Fruit fly (Drosophila melanogaster) whole organism, prepupa: Measurements from ENCODE around the gene mei-P22.
A peak's percentile ranks its signal among the peaks of the same experiment; 100 is the strongest.

Experiments
- Blimp-1 ChIP-seq: fragments of 200-800 bp; sonication (Bioruptor generic); optimal IDR thresholded peaks from 3 replicates; lab custom pipeline; 2017; ENCODE audit warnings: missing biosample characterization, missing genetic modification characterization, mild to moderate bottlenecking, moderate library complexity, missing genetic modification reagents
- CG10631 ChIP-seq: fragments of 200-800 bp; sonication (Bioruptor generic); optimal IDR thresholded peaks from 2 replicates; lab custom pipeline; 2016; ENCODE audit warnings: missing biosample characterization, missing genetic modification characterization
- CG11762 ChIP-seq: fragments of 200-800 bp; sonication (Bioruptor generic); optimal IDR thresholded peaks from 3 replicates; lab custom pipeline; 2016; ENCODE audit warnings: missing biosample characterization, missing genetic modification characterization; ENCODE audit not compliant: insufficient read depth
- CG15336 ChIP-seq: fragments of 200-800 bp; sonication (Bioruptor generic); IDR thresholded peaks from 2 replicates; pipeline ENCODE4 v1.3.6; 2022; ENCODE audit warnings: missing biosample characterization, missing genetic modification characterization
- CG1621 ChIP-seq: fragments of 200-800 bp; sonication (Bioruptor generic); optimal IDR thresholded peaks from 3 replicates; lab custom pipeline; 2018; ENCODE audit warnings: missing biosample characterization, mild to moderate bottlenecking, missing genetic modification characterization
- CG16779 ChIP-seq: fragments of 200-800 bp; sonication (Bioruptor generic); optimal IDR thresholded peaks from 3 replicates; lab custom pipeline; 2017; ENCODE audit warnings: missing biosample characterization, mild to moderate bottlenecking, missing genetic modification characterization
- CG3032 ChIP-seq: fragments of 200-800 bp; optimal IDR thresholded peaks from 2 replicates; lab custom pipeline; 2019; ENCODE audit warnings: missing biosample characterization, mild to moderate bottlenecking, missing genetic modification characterization, moderate library complexity
- CG31627 ChIP-seq: fragments of 200-800 bp; sonication (Bioruptor generic); optimal IDR thresholded peaks from 3 replicates; lab custom pipeline; 2016; ENCODE audit warnings: missing biosample characterization, missing genetic modification characterization
- CG32006 ChIP-seq: fragments of 200-800 bp; sonication (Bioruptor generic); optimal IDR thresholded peaks from 3 replicates; lab custom pipeline; 2017; ENCODE audit warnings: missing biosample characterization, mild to moderate bottlenecking, missing genetic modification characterization
- CG34406 ChIP-seq: fragments of 200-800 bp; sonication (Bioruptor generic); optimal IDR thresholded peaks from 3 replicates; lab custom pipeline; 2016; ENCODE audit warnings: missing biosample characterization, missing genetic modification characterization
- CG3919 ChIP-seq: fragments of 200-800 bp; sonication (Bioruptor generic); optimal IDR thresholded peaks from 3 replicates; lab custom pipeline; 2016; ENCODE audit warnings: missing biosample characterization, missing genetic modification characterization
- CG4318 ChIP-seq: fragments of 200-800 bp; sonication (Bioruptor generic); optimal IDR thresholded peaks from 3 replicates; lab custom pipeline; 2017; ENCODE audit warnings: missing biosample characterization, mild to moderate bottlenecking, missing genetic modification characterization
- CG6163 ChIP-seq: fragments of 200-800 bp; sonication (Bioruptor generic); IDR thresholded peaks from 3 replicates; pipeline ENCODE4 v1.3.6; 2022; ENCODE audit warnings: missing biosample characterization, missing genetic modification characterization
- CG6276 ChIP-seq: fragments of 200-800 bp; sonication (Bioruptor generic); optimal IDR thresholded peaks from 2 replicates; lab custom pipeline; 2017; ENCODE audit warnings: missing biosample characterization, mild to moderate bottlenecking, missing genetic modification characterization
- CG6792 ChIP-seq: fragments of 200-800 bp; sonication (Bioruptor generic); optimal IDR thresholded peaks from 3 replicates; lab custom pipeline; 2016; ENCODE audit warnings: missing biosample characterization, missing genetic modification characterization
- CG6808 ChIP-seq: fragments of 200-800 bp; sonication (Bioruptor generic); optimal IDR thresholded peaks from 3 replicates; lab custom pipeline; 2017; ENCODE audit warnings: missing biosample characterization, missing genetic modification characterization, mild to moderate bottlenecking, moderate library complexity, missing genetic modification reagents
- CG6854 ChIP-seq: fragments of 200-800 bp; sonication (Bioruptor generic); optimal IDR thresholded peaks from 2 replicates; lab custom pipeline; 2017; ENCODE audit warnings: missing biosample characterization, mild to moderate bottlenecking, missing genetic modification characterization
- CG7368 ChIP-seq: fragments of 200-800 bp; sonication (Bioruptor generic); optimal IDR thresholded peaks from 3 replicates; lab custom pipeline; 2016; ENCODE audit warnings: missing biosample characterization, missing genetic modification characterization
- CG8119 ChIP-seq: fragments of 200-800 bp; sonication (Bioruptor generic); IDR thresholded peaks from 3 replicates; pipeline ENCODE4 v1.3.6; 2022; ENCODE audit warnings: missing biosample characterization, missing genetic modification characterization
- CG8319 ChIP-seq: fragments of 200-800 bp; sonication (Bioruptor generic); optimal IDR thresholded peaks from 3 replicates; lab custom pipeline; 2016; ENCODE audit warnings: missing biosample characterization, missing genetic modification characterization
- CG8632 ChIP-seq: fragments of 200-800 bp; sonication (Bioruptor generic); optimal IDR thresholded peaks from 3 replicates; lab custom pipeline; 2016; ENCODE audit warnings: missing biosample characterization, missing genetic modification characterization
- Eip75B ChIP-seq: fragments of 200-800 bp; sonication (Bioruptor generic); optimal IDR thresholded peaks from 3 replicates; lab custom pipeline; 2016; ENCODE audit warnings: missing biosample characterization, missing genetic modification characterization
- Eip78C ChIP-seq: fragments of 200-800 bp; sonication (Bioruptor generic); peaks from one replicate; lab custom pipeline; 2016; ENCODE audit warnings: missing biosample characterization, missing genetic modification characterization
- Eip93F ChIP-seq: fragments of 200-800 bp; sonication (Bioruptor generic); optimal IDR thresholded peaks from 2 replicates; lab custom pipeline; 2016; ENCODE audit warnings: missing biosample characterization, mild to moderate bottlenecking, missing genetic modification characterization
- Ets21C ChIP-seq: fragments of 200-800 bp; sonication (Bioruptor generic); optimal IDR thresholded peaks from 3 replicates; lab custom pipeline; 2016; ENCODE audit warnings: missing biosample characterization, missing genetic modification characterization
- Ets96B ChIP-seq: fragments of 200-800 bp; optimal IDR thresholded peaks from 2 replicates; lab custom pipeline; 2019; ENCODE audit warnings: missing biosample characterization, mild to moderate bottlenecking, missing genetic modification characterization, moderate library complexity
- Gug ChIP-seq: fragments of 200-800 bp; sonication (Bioruptor generic); IDR thresholded peaks from 2 replicates; pipeline ENCODE4 v1.3.6; 2022; ENCODE audit warnings: missing biosample characterization, missing genetic modification characterization
- Hr4 ChIP-seq: fragments of 200-800 bp; sonication (Bioruptor generic); optimal IDR thresholded peaks from 3 replicates; lab custom pipeline; 2016; ENCODE audit warnings: missing biosample characterization, missing genetic modification characterization
- Met ChIP-seq: fragments of 200-800 bp; sonication (Bioruptor generic); optimal IDR thresholded peaks from 3 replicates; lab custom pipeline; 2016; ENCODE audit warnings: missing biosample characterization, missing genetic modification characterization
- OdsH ChIP-seq: fragments of 200-800 bp; sonication (Bioruptor generic); optimal IDR thresholded peaks from 3 replicates; lab custom pipeline; 2016; ENCODE audit warnings: missing biosample characterization, missing genetic modification characterization
- Smox ChIP-seq: fragments of 200-800 bp; sonication (Bioruptor generic); optimal IDR thresholded peaks from 3 replicates; lab custom pipeline; 2016; ENCODE audit warnings: missing biosample characterization, missing genetic modification characterization
- Sox102F ChIP-seq: fragments of 200-800 bp; sonication (Bioruptor generic); optimal IDR thresholded peaks from 2 replicates; lab custom pipeline; 2016; ENCODE audit warnings: missing biosample characterization, mild to moderate bottlenecking, missing genetic modification characterization
- Sox14 ChIP-seq: fragments of 200-800 bp; sonication (Bioruptor generic); optimal IDR thresholded peaks from 3 replicates; lab custom pipeline; 2016; ENCODE audit warnings: missing biosample characterization, missing genetic modification characterization
- achi ChIP-seq: fragments of 200-800 bp; sonication (Bioruptor generic); optimal IDR thresholded peaks from 3 replicates; lab custom pipeline; 2016; ENCODE audit warnings: missing biosample characterization, missing genetic modification characterization
- cyc ChIP-seq: fragments of 200-800 bp; sonication (Bioruptor generic); optimal IDR thresholded peaks from 3 replicates; lab custom pipeline; 2016; ENCODE audit warnings: missing biosample characterization, missing genetic modification characterization
- dac ChIP-seq: fragments of 200-800 bp; sonication (Bioruptor generic); optimal IDR thresholded peaks from 2 replicates; lab custom pipeline; 2017; ENCODE audit warnings: missing biosample characterization, mild to moderate bottlenecking, missing genetic modification characterization
- dsx ChIP-seq: fragments of 200-800 bp; optimal IDR thresholded peaks from 3 replicates; lab custom pipeline; 2019; ENCODE audit warnings: missing biosample characterization, mild to moderate bottlenecking, missing genetic modification characterization, moderate library complexity; ENCODE audit not compliant: poor library complexity, severe bottlenecking
- eg ChIP-seq: fragments of 200-800 bp; sonication (Bioruptor generic); IDR thresholded peaks from 3 replicates; pipeline ENCODE4 v1.3.6; 2022; ENCODE audit warnings: missing biosample characterization, missing genetic modification characterization
- esn ChIP-seq: fragments of 200-800 bp; sonication (Bioruptor generic); optimal IDR thresholded peaks from 2 replicates; lab custom pipeline; 2016; ENCODE audit warnings: missing biosample characterization, mild to moderate bottlenecking, missing genetic modification characterization, moderate library complexity
- fd59A ChIP-seq: fragments of 200-800 bp; sonication (Bioruptor generic); optimal IDR thresholded peaks from 2 replicates; lab custom pipeline; 2017; ENCODE audit warnings: missing biosample characterization, mild to moderate bottlenecking, missing genetic modification characterization, missing genetic modification reagents
- fd85E ChIP-seq: fragments of 200-800 bp; sonication (Bioruptor generic); optimal IDR thresholded peaks from 3 replicates; lab custom pipeline; 2016; ENCODE audit warnings: missing biosample characterization, missing genetic modification characterization
- fkh ChIP-seq: fragments of 200-800 bp; sonication (Bioruptor generic); optimal IDR thresholded peaks from 3 replicates; lab custom pipeline; 2017; ENCODE audit warnings: missing biosample characterization, mild to moderate bottlenecking, missing genetic modification characterization, moderate library complexity
- lz ChIP-seq: fragments of 200-800 bp; sonication (Bioruptor generic); optimal IDR thresholded peaks from 3 replicates; lab custom pipeline; 2016; ENCODE audit warnings: missing biosample characterization, missing genetic modification characterization
- net ChIP-seq: fragments of 200-800 bp; sonication (Bioruptor generic); optimal IDR thresholded peaks from 3 replicates; lab custom pipeline; 2016; ENCODE audit warnings: missing biosample characterization, missing genetic modification characterization
- pdm3 ChIP-seq: fragments of 200-800 bp; sonication (Bioruptor generic); optimal IDR thresholded peaks from 3 replicates; lab custom pipeline; 2016; ENCODE audit warnings: missing biosample characterization, missing genetic modification characterization
- spab ChIP-seq: fragments of 200-800 bp; sonication (Bioruptor generic); optimal IDR thresholded peaks from 2 replicates; lab custom pipeline; 2017; ENCODE audit warnings: missing biosample characterization, mild to moderate bottlenecking, missing genetic modification characterization, missing genetic modification reagents
- svp ChIP-seq: fragments of 200-800 bp; sonication (Bioruptor generic); peaks from one replicate; lab custom pipeline; 2016; ENCODE audit warnings: missing biosample characterization, missing genetic modification characterization
- topi ChIP-seq: fragments of 200-800 bp; sonication (Bioruptor generic); optimal IDR thresholded peaks from 3 replicates; lab custom pipeline; 2016; ENCODE audit warnings: missing biosample characterization, missing genetic modification characterization
- vri ChIP-seq: fragments of 200-800 bp; sonication (Bioruptor generic); optimal IDR thresholded peaks from 3 replicates; lab custom pipeline; 2016; ENCODE audit warnings: missing biosample characterization, mild to moderate bottlenecking, missing genetic modification characterization

Gene mei-P22

dm6 chr3L:7249167-7249566, 5.0 kb downstream of the mei-P22 start, which contains the start of gene Cdc27 (continued):
- TF ChIP-seq CG7368 (GFP tag; lab: Kevin White, UChicago) (no peak), Eip93F (no peak), topi (peak; percentile 8), CG31627 (GFP tag; lab: Kevin White, UChicago) (no peak), pdm3 (GFP tag; lab: Kevin White, UChicago) (peak; percentile 12), cyc (GFP tag; lab: Kevin White, UChicago) (peak; percentile 29), esn (peak; percentile 39), svp (no peak), CG6163 (peak; percentile 50; the same call in 1 of the 3 replicates), CG6808 (no peak), Eip75B (GFP tag; lab: Kevin White, UChicago) (peak; percentile 29), CG4318 (GFP tag; lab: Kevin White, UChicago) (no peak), CG6276 (no peak), CG8119 (peak; percentile 20; the same call in 1 of the 3 replicates), CG32006 (no peak), CG16779 (tag; lab: Kevin White, UChicago) (no peak), spab (GFP tag; lab: Kevin White, UChicago) (no peak), CG11762 (GFP tag; lab: Kevin White, UChicago) (no peak), CG6792 (GFP tag; lab: Kevin White, UChicago) (no peak), Blimp-1 (no peak), CG10631 (GFP tag; lab: Kevin White, UChicago) (peak; percentile 24), CG3919 (GFP tag; lab: Kevin White, UChicago) (peak; percentile 12), CG1621 (tag; lab: Kevin White, UChicago) (no peak), achi (GFP tag; lab: Kevin White, UChicago) (peak; percentile 66), Ets21C (GFP tag; lab: Kevin White, UChicago) (no peak), net (GFP tag; lab: Kevin White, UChicago) (no peak), Met (GFP tag; lab: Kevin White, UChicago) (peak; percentile 4), CG8632 (no peak), OdsH (GFP tag; lab: Kevin White, UChicago) (peak; percentile 9), dac (GFP tag; lab: Kevin White, UChicago) (no peak), Sox102F (no peak), Smox (GFP tag; lab: Kevin White, UChicago) (peak; percentile 4), vri (GFP tag; lab: Kevin White, UChicago) (no peak), fd59A (GFP tag; lab: Kevin White, UChicago) (no peak), CG34406 (GFP tag; lab: Kevin White, UChicago) (no peak), fd85E (GFP tag; lab: Kevin White, UChicago) (no peak)

- TF ChIP-seq Gug (GFP tag; lab: Robert Waterston, UW) (peak; percentile 63), dac (GFP tag; lab: Kevin White, UChicago) (peak; percentile 74), cyc (GFP tag; lab: Kevin White, UChicago) (peak; percentile 82), Met (GFP tag; lab: Kevin White, UChicago) (peak; percentile 77), fd85E (GFP tag; lab: Kevin White, UChicago) (no peak), CG6276 (no peak), CG8632 (peak; percentile 49), Smox (GFP tag; lab: Kevin White, UChicago) (peak; percentile 70), Sox14 (GFP tag; lab: Kevin White, UChicago) (peak; percentile 79), Eip78C (peak; percentile 89), CG6163 (peak; percentile 83), CG10631 (GFP tag; lab: Kevin White, UChicago) (peak; percentile 76), Hr4 (peak; percentile 85), CG6854 (GFP tag; lab: Kevin White, UChicago) (peak; percentile 23), fkh (GFP tag; lab: Kevin White, UChicago) (peak; percentile 78), CG3032 (tag; lab: Kevin White, UChicago) (peak; percentile 73), Eip93F (no peak), lz (GFP tag; lab: Kevin White, UChicago) (peak; percentile 83), CG6808 (no peak), svp (no peak), CG8319 (no peak), spab (GFP tag; lab: Kevin White, UChicago) (no peak), Ets96B (tag; lab: Kevin White, UChicago) (peak; percentile 65), CG7368 (GFP tag; lab: Kevin White, UChicago) (peak; percentile 75), CG4318 (GFP tag; lab: Kevin White, UChicago) (no peak), dsx (GFP tag; lab: Kevin White, UChicago) (peak; percentile 69), eg (peak; percentile 91), CG15336 (GFP tag; lab: Robert Waterston, UW) (peak; percentile 83), Ets21C (GFP tag; lab: Kevin White, UChicago) (peak; percentile 68), topi (peak; percentile 71), CG6792 (GFP tag; lab: Kevin White, UChicago) (peak; percentile 71), CG3919 (GFP tag; lab: Kevin White, UChicago) (peak; percentile 84)
Measured at dm6 chr3L:7250469-7250868, 6.3 kb downstream of the mei-P22 start, which contains the start of gene MED4. MED4 (minus strand) TSS chr3L:7250527.
